Worm (Caenorhabditis elegans) whole organism, L1 larva: ENCODE data around the gene B0507.2.
A peak's percentile ranks its signal among the peaks of the same experiment; 100 is the strongest.

ENCODE experiments used
- C04F5.9 ChIP-seq: sonication (generic microtip); optimal IDR thresholded peaks from 2 replicates; lab custom pipeline; 2016; ENCODE audit warnings: missing genetic modification characterization, missing compliant biosample characterization
- C34B4.2 ChIP-seq: sonication (generic microtip); optimal IDR thresholded peaks from 2 replicates; lab custom pipeline; 2017; ENCODE audit warnings: mild to moderate bottlenecking, missing genetic modification characterization, missing compliant biosample characterization
- alr-1 ChIP-seq: fragments of 200-800 bp; sonication (Bioruptor generic); optimal IDR thresholded peaks from 2 replicates; lab custom pipeline; 2018; ENCODE audit warnings: borderline replicate concordance, mild to moderate bottlenecking, missing genetic modification characterization, missing compliant biosample characterization
- ceh-8 ChIP-seq: fragments of 200-800 bp; sonication (Bioruptor generic); optimal IDR thresholded peaks from 2 replicates; lab custom pipeline; 2018; ENCODE audit warnings: mild to moderate bottlenecking, missing genetic modification characterization, moderate library complexity, missing compliant biosample characterization
- ceh-82 ChIP-seq, 3 experiments: fragments of 150-350 bp in 1 of 3; sonication (generic microtip) in 2 of 3; optimal IDR thresholded peaks; 2 replicates each; lab custom pipeline; 2014 to 2017; ENCODE audit warnings: missing biosample characterization in 3 of 3, missing genetic modification characterization in 3 of 3
- efl-1 ChIP-seq, 4 experiments: fragments of 150-350 bp; optimal IDR thresholded peaks in 3 of 4; peaks in 1 of 4; 1 replicate in 1 of 4; 2 replicates in 3 of 4; lab custom pipeline; 2014; ENCODE audit warnings: missing biosample characterization in 2 of 4, missing genetic modification characterization in 2 of 4, missing genetic modification reagents in 2 of 4
- elt-2 ChIP-seq: sonication (generic microtip); optimal IDR thresholded peaks from 2 replicates; lab custom pipeline; 2016; ENCODE audit warnings: missing genetic modification characterization, mild to moderate bottlenecking, inconsistent platforms, missing compliant biosample characterization, missing genetic modification reagents
- elt-3 ChIP-seq, 6 experiments: fragments of 150-350 bp in 1 of 6; sonication (generic microtip); optimal IDR thresholded peaks; 2 replicates each; lab custom pipeline; 2017 to 2018; ENCODE audit warnings: missing biosample characterization in 6 of 6, missing genetic modification characterization in 6 of 6, inconsistent platforms in 1 of 6
- hlh-17 ChIP-seq: fragments of 200-800 bp; sonication (Bioruptor generic); optimal IDR thresholded peaks from 2 replicates; lab custom pipeline; 2018; ENCODE audit warnings: missing genetic modification characterization, mild to moderate bottlenecking, missing compliant biosample characterization, moderate library complexity, borderline replicate concordance
- hlh-4 ChIP-seq: sonication (generic microtip); optimal IDR thresholded peaks from 2 replicates; lab custom pipeline; 2016; ENCODE audit warnings: mild to moderate bottlenecking, missing genetic modification characterization, missing compliant biosample characterization
- hpl-2 ChIP-seq: fragments of 150-350 bp; optimal IDR thresholded peaks from 2 replicates; lab custom pipeline; 2014; ENCODE audit warnings: missing biosample characterization, missing genetic modification reagents, missing genetic modification characterization
- irx-1 ChIP-seq: sonication (generic microtip); optimal IDR thresholded peaks from 2 replicates; lab custom pipeline; 2016; ENCODE audit warnings: missing genetic modification characterization, missing compliant biosample characterization
- isw-1 ChIP-seq: fragments of 200-800 bp; sonication (Bioruptor generic); IDR thresholded peaks from 2 replicates; pipeline ENCODE4 v1.3.6; 2022; ENCODE audit warnings: missing genetic modification characterization, missing compliant biosample characterization
- jun-1 ChIP-seq: fragments of 150-350 bp; optimal IDR thresholded peaks from 2 replicates; lab custom pipeline; 2014; ENCODE audit warnings: missing biosample characterization, missing genetic modification reagents, missing genetic modification characterization
- lin-14 ChIP-seq: fragments of 200-800 bp; sonication (Bioruptor generic); optimal IDR thresholded peaks from 2 replicates; lab custom pipeline; 2018; ENCODE audit warnings: mild to moderate bottlenecking, missing genetic modification characterization, moderate library complexity, missing compliant biosample characterization
- lin-15B ChIP-seq: fragments of 150-350 bp; sonication (generic microtip); optimal IDR thresholded peaks from 3 replicates; lab custom pipeline; 2014; ENCODE audit warnings: missing biosample characterization, missing genetic modification characterization
- lin-35 ChIP-seq, 2 experiments: fragments of 150-350 bp; optimal IDR thresholded peaks; 2 replicates each; lab custom pipeline; 2014; ENCODE audit warnings: missing biosample characterization in 2 of 2, missing genetic modification characterization in 2 of 2, missing genetic modification reagents in 2 of 2
- lsy-2 ChIP-seq, 2 experiments: fragments of 150-350 bp; optimal IDR thresholded peaks; 2 replicates each; lab custom pipeline; 2014; ENCODE audit warnings: missing biosample characterization in 2 of 2, missing genetic modification characterization in 2 of 2
- mdl-1 ChIP-seq, 2 experiments: fragments of 150-350 bp; optimal IDR thresholded peaks; 2 replicates each; lab custom pipeline; 2014 to 2017; ENCODE audit warnings: missing biosample characterization in 2 of 2, missing genetic modification characterization in 2 of 2, inconsistent platforms in 1 of 2
- mef-2 ChIP-seq: fragments of 150-350 bp; optimal IDR thresholded peaks from 2 replicates; lab custom pipeline; 2014; ENCODE audit warnings: missing biosample characterization, missing genetic modification characterization
- nhr-11 ChIP-seq: fragments of 150-350 bp; optimal IDR thresholded peaks from 2 replicates; lab custom pipeline; 2014; ENCODE audit warnings: missing biosample characterization, missing genetic modification characterization
- nhr-20 ChIP-seq: sonication (generic microtip); optimal IDR thresholded peaks from 2 replicates; lab custom pipeline; 2016; ENCODE audit warnings: mild to moderate bottlenecking, missing genetic modification characterization, missing compliant biosample characterization
- nhr-237 ChIP-seq: fragments of 150-350 bp; optimal IDR thresholded peaks from 2 replicates; lab custom pipeline; 2014; ENCODE audit warnings: missing biosample characterization, missing genetic modification characterization
- nhr-28 ChIP-seq: fragments of 150-350 bp; optimal IDR thresholded peaks from 2 replicates; lab custom pipeline; 2014; ENCODE audit warnings: missing biosample characterization, missing genetic modification characterization
- nhr-47 ChIP-seq: sonication (generic microtip); optimal IDR thresholded peaks from 2 replicates; lab custom pipeline; 2016; ENCODE audit warnings: mild to moderate bottlenecking, missing genetic modification characterization, moderate library complexity, missing compliant biosample characterization
- nhr-76 ChIP-seq: sonication (generic microtip); optimal IDR thresholded peaks from 2 replicates; lab custom pipeline; 2017; ENCODE audit warnings: missing biosample characterization, missing genetic modification characterization
- nhr-85 ChIP-seq: sonication (generic microtip); peaks from one replicate; lab custom pipeline; 2016; ENCODE audit warnings: missing genetic modification characterization, inconsistent platforms, missing compliant biosample characterization
- nhr-90 ChIP-seq: sonication (generic microtip); optimal IDR thresholded peaks from 2 replicates; lab custom pipeline; 2016; ENCODE audit warnings: mild to moderate bottlenecking, missing genetic modification characterization, missing compliant biosample characterization; ENCODE audit not compliant: poor library complexity
- pax-3 ChIP-seq: fragments of 200-800 bp; sonication (Bioruptor generic); optimal IDR thresholded peaks from 2 replicates; lab custom pipeline; 2018; ENCODE audit warnings: mild to moderate bottlenecking, missing genetic modification characterization, moderate library complexity, missing compliant biosample characterization
- pqm-1 ChIP-seq: sonication (generic microtip); optimal IDR thresholded peaks from 3 replicates; lab custom pipeline; 2017; ENCODE audit warnings: missing biosample characterization, missing genetic modification characterization
- rnt-1 ChIP-seq: sonication (generic microtip); optimal IDR thresholded peaks from 2 replicates; lab custom pipeline; 2016; ENCODE audit warnings: mild to moderate bottlenecking, missing genetic modification characterization, moderate library complexity, missing compliant biosample characterization
- skn-1 ChIP-seq: fragments of 150-350 bp; optimal IDR thresholded peaks from 2 replicates; lab custom pipeline; 2014; ENCODE audit warnings: missing biosample characterization, missing genetic modification characterization
- snpc-4 ChIP-seq: fragments of 150-350 bp; optimal IDR thresholded peaks from 2 replicates; lab custom pipeline; 2014; ENCODE audit warnings: missing biosample characterization, missing genetic modification characterization
- sptf-1 ChIP-seq: fragments of 150-350 bp; optimal IDR thresholded peaks from 2 replicates; lab custom pipeline; 2014; ENCODE audit warnings: missing biosample characterization, missing genetic modification characterization
- sup-37 ChIP-seq: fragments of 200-800 bp; sonication (Bioruptor generic); optimal IDR thresholded peaks from 2 replicates; lab custom pipeline; 2018; ENCODE audit warnings: mild to moderate bottlenecking, missing genetic modification characterization, missing compliant biosample characterization
- swsn-7 ChIP-seq: sonication (generic microtip); optimal IDR thresholded peaks from 2 replicates; lab custom pipeline; 2016; ENCODE audit warnings: missing genetic modification characterization, missing compliant biosample characterization
- tbx-2 ChIP-seq: sonication (generic microtip); optimal IDR thresholded peaks from 2 replicates; lab custom pipeline; 2016; ENCODE audit warnings: missing genetic modification characterization, missing compliant biosample characterization
- tlp-1 ChIP-seq: fragments of 150-350 bp; optimal IDR thresholded peaks from 2 replicates; lab custom pipeline; 2014; ENCODE audit warnings: missing biosample characterization, missing genetic modification characterization
- unc-30 ChIP-seq: sonication (generic microtip); optimal IDR thresholded peaks from 2 replicates; lab custom pipeline; 2017; ENCODE audit warnings: missing biosample characterization, missing genetic modification characterization
- unc-62 ChIP-seq: fragments of 150-350 bp; optimal IDR thresholded peaks from 2 replicates; lab custom pipeline; 2014; ENCODE audit warnings: missing biosample characterization, missing genetic modification reagents, missing genetic modification characterization
- unc-86 ChIP-seq: sonication (generic microtip); optimal IDR thresholded peaks from 2 replicates; lab custom pipeline; 2016; ENCODE audit warnings: missing genetic modification characterization, missing compliant biosample characterization
- zag-1 ChIP-seq: fragments of 150-350 bp; optimal IDR thresholded peaks from 2 replicates; lab custom pipeline; 2014; ENCODE audit warnings: missing biosample characterization, missing genetic modification characterization
- ztf-4 ChIP-seq: fragments of 150-350 bp; optimal IDR thresholded peaks from 2 replicates; lab custom pipeline; 2014; ENCODE audit warnings: missing biosample characterization, missing genetic modification characterization

Gene B0507.2

DNA sequence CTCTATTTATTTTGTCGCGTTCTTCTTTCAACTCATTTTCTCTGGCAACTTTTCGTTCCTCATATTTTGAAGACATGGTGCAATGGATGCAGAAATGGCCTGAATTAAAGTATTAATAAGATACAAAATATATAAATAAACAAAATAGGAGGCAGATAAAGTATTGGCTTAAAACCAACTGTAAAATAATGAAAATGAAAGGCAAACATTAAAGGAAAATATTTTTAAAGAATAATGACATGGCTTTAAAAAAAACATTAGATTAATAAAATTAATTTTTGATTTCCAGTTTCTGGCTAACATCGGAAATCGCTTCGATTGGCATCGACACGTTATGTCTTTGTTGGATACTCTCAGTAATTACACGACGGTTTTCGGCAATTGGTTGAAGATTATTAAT is 13.7 kb upstream of the B0507.2 start, which contains the start of gene ddn-1:
Gene ddn-1 (minus strand): TSS at position 101 of the 400 bp plus-strand sequence.
- TF ChIP-seq skn-1 (no peak), sup-37 (no peak), alr-1 (tag; lab: Kevin White, UChicago) (no peak), nhr-11 (tag; lab: Kevin White, UChicago) (no peak), lsy-2 (tag; optimal IDR thresholded peaks at IDR 0.05; lab: Kevin White, UChicago) (no peak), elt-3 (tag; optimal IDR thresholded peaks at IDR 0.05; lab: Kevin White, UChicago) (no peak), hlh-17 (no peak), sptf-1 (tag; lab: Kevin White, UChicago) (no peak), nhr-47 (tag; lab: Kevin White, UChicago) (no peak), rnt-1 (tag; lab: Kevin White, UChicago) (no peak), C34B4.2 (no peak)
- TF ChIP-seq, all 84 proteins: peak for 0

DNA sequence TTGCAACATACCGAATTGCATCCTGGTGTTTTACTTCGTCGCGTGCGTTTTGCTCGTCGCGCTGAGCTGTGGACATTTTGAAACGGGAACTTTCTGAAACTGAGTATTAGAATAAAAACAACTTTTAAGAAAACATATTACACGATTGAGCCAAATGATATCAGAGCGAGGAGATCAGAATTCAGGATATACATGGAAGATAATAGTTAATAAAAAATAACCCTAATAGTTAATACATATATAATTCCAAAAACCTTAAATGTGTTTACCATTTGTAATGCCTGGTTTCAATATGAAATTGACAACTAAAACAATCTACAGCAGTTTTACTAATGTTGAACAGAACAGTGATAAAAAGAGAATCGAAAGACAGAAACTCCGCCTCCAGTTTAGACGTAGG is 11.3 kb upstream of the B0507.2 start, which contains the start of gene B0507.8:
Gene B0507.8 (minus strand): TSS at position 101 of the 400 bp plus-strand sequence.
- TF ChIP-seq tbx-2 (tag; lab: Kevin White, UChicago): no peak
- TF ChIP-seq unc-30: no peak
- TF ChIP-seq tlp-1 (tag; lab: Kevin White, UChicago): no peak
- TF ChIP-seq unc-86: no peak

DNA sequence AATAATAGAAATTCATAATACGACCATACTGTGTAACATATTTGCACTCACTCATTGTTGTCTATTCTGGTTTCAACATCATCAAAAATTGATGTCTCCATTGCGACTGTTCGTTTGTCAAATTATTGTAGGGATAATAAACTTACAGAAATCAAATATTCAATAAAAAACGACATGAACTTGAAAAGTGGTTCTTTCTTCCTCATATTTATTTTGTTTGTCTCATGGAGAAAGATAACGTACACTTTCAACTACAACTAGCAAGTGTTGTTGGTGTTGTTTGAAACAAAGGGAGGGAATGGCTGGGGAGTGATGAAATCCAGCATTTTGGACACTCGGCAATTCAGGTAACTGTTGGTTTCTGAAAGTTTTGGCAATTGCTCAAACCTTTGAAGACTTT is 8.2 kb upstream of the B0507.2 start, which contains the start of gene B0507.9:
Gene B0507.9 (minus strand): TSS at position 101 of the 400 bp plus-strand sequence.
- no peak for TF ChIP-seq pax-3 (tag; lab: Kevin White, UChicago)
- TF ChIP-seq nhr-20: no peak
- TF ChIP-seq ztf-4 (tag; lab: Kevin White, UChicago): no peak
- TF ChIP-seq zag-1 (tag; lab: Kevin White, UChicago): no peak
- TF ChIP-seq irx-1 (tag; lab: Kevin White, UChicago): no peak
- TF ChIP-seq nhr-85 (tag; lab: Kevin White, UChicago): no peak
- TF ChIP-seq snpc-4 (tag; lab: Kevin White, UChicago): no peak
- TF ChIP-seq hlh-17: no peak
- no peak for TF ChIP-seq ceh-8 (GFP tag; lab: Kevin White, UChicago)
- TF ChIP-seq C04F5.9: no peak

DNA sequence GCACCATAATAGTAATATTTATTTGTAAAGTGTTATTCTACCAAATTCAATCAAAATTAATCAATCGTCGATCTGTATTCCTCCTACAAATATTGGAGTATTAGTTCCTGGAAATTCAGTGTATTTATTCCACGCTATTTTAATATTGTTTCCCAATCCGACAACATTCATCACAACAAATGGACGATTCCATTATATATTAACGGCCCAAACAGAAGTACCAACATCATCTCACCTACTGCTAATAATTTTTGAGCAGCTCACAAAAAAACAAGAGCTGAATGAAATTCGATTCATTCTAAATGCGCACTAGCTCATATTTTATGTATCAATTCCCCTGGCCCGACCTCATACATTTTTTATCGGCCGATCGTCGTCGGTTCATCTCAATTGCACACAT is 7.1 kb upstream of the B0507.2 start:
- no peak for TF ChIP-seq efl-1 (optimal IDR thresholded peaks at IDR 0.05; lab: Kevin White, UChicago)
- TF ChIP-seq efl-1 (GFP tag; optimal IDR thresholded peaks at IDR 0.05 in 1 of 2; lab: Kevin White, UChicago): peak in 1 of 2 experiments; percentile 7
- no peak for TF ChIP-seq hlh-4 (tag; lab: Kevin White, UChicago)
- TF ChIP-seq swsn-7 (tag; lab: Kevin White, UChicago): no peak
- TF ChIP-seq rnt-1 (tag; lab: Kevin White, UChicago): no peak
- no peak for TF ChIP-seq C34B4.2
- TF ChIP-seq hpl-2 (GFP tag; lab: Kevin White, UChicago): no peak
- TF ChIP-seq hlh-17: no peak
- TF ChIP-seq nhr-28 (tag; lab: Kevin White, UChicago): no peak
- TF ChIP-seq isw-1 (GFP tag; lab: Robert Waterston, UW): no peak
- TF ChIP-seq ceh-8 (GFP tag; lab: Kevin White, UChicago): no peak
- TF ChIP-seq nhr-11 (tag; lab: Kevin White, UChicago): no peak
- TF ChIP-seq unc-86: peak; percentile 49
- TF ChIP-seq, all 84 proteins: peak for 2

DNA sequence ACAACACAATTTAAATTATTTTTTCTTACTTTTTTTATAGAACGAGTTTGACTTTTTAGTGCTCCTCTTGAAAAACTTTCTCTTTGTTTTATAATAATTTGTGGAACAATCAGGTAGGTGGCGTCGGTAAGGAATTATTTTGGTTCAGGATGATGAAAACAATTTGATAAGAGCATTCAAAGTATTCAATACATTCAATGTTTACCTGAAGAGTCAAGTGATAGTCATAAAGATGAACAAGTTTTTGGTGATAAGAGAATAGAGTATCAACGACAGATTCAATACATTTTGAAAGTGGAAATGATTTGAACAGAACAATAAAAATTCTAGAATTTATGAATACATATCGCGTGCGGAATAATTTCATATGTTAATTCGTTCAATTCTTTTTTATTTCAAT is 6.6 kb upstream of the B0507.2 start:
- TF ChIP-seq mef-2: no peak
- no peak for TF ChIP-seq ztf-4 (tag; lab: Kevin White, UChicago)
- no peak for TF ChIP-seq skn-1
- TF ChIP-seq nhr-47 (tag; lab: Kevin White, UChicago): no peak
- peak; percentile 91 for TF ChIP-seq elt-2

DNA sequence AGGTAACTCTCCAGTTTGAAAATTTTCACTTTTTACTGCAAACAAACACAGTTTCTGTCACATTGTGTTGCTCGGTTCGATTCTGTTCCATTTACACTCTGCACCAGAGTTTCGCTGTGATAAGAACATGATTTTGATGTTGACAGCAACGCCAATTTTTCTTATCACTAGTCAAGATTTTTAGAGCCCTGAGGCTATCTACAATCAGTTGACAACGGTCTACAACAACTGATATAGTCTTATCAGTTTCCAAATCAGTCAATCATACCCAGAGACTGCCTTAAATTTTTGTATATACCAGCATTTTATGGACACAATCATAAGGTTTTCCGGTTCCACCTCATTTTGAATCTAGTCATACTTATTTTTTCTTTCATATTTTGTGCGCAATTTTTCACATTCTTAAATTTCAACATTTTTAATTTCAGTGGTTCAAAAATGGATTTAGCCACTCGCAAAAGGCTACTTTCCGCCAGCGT is 5.6 kb upstream of the B0507.2 start, which contains the start of gene B0507.3:
Gene B0507.3 (plus strand): TSS at position 429 of the 479 bp plus-strand sequence.
- TF ChIP-seq jun-1 (tag; lab: Kevin White, UChicago) (peak; percentile 76), lin-14 (GFP tag; lab: Kevin White, UChicago) (peak; percentile 40), nhr-20 (peak; percentile 15), lin-35 (GFP tag; optimal IDR thresholded peaks at IDR 0.05; lab: Kevin White, UChicago) (peak in 1 of 2 experiments; percentile 68), lin-15B (no peak), nhr-90 (tag; lab: Kevin White, UChicago) (peak; percentile 34), nhr-237 (tag; lab: Kevin White, UChicago) (no peak), lsy-2 (tag; optimal IDR thresholded peaks at IDR 0.05; lab: Kevin White, UChicago) (peak in 1 of 2 experiments; percentile 21), tlp-1 (tag; lab: Kevin White, UChicago) (peak; percentile 86), mdl-1 (tag; optimal IDR thresholded peaks at IDR 0.05; lab: Kevin White, UChicago) (peak in 1 of 2 experiments; percentile 20), nhr-76 (tag; lab: Kevin White, UChicago) (no peak), unc-62 (no peak), snpc-4 (tag; lab: Kevin White, UChicago) (no peak), pqm-1 (peak; percentile 96), ceh-82 (tag; optimal IDR thresholded peaks at IDR 0.05; lab: Kevin White, UChicago) (no peak)
